Fruit fly (Drosophila melanogaster) whole organism, embryonic: Measurements from ENCODE around the gene asun.

Experiments used
- CG10321 ChIP-seq: fragments of 200-800 bp; sonication (Bioruptor generic); IDR thresholded peaks from 2 replicates; pipeline ENCODE4 v1.3.6; 2022; ENCODE audit warnings: missing biosample characterization, missing genetic modification characterization
- CG10366 ChIP-seq: fragments of 200-800 bp; sonication (Bioruptor generic); IDR thresholded peaks from 2 replicates; pipeline ENCODE4 v1.3.6; 2022; ENCODE audit warnings: missing biosample characterization, missing genetic modification characterization
- CG10654 ChIP-seq: fragments of 200-800 bp; sonication (Bioruptor generic); optimal IDR thresholded peaks from 2 replicates; lab custom pipeline; 2016; ENCODE audit warnings: missing biosample characterization, missing genetic modification characterization
- CG10979 ChIP-seq: fragments of 200-800 bp; sonication (Bioruptor generic); optimal IDR thresholded peaks from 2 replicates; lab custom pipeline; 2018; ENCODE audit warnings: missing biosample characterization, mild to moderate bottlenecking, missing genetic modification characterization, moderate library complexity
- CG15073 ChIP-seq: fragments of 200-800 bp; sonication (Bioruptor generic); optimal IDR thresholded peaks from 2 replicates; lab custom pipeline; 2016; ENCODE audit warnings: missing biosample characterization, missing genetic modification characterization
- CG17359 ChIP-seq: fragments of 200-800 bp; sonication (Bioruptor generic); optimal IDR thresholded peaks from 3 replicates; lab custom pipeline; 2018; ENCODE audit warnings: missing biosample characterization, mild to moderate bottlenecking, missing genetic modification characterization, moderate library complexity
- CG17568 ChIP-seq: fragments of 200-800 bp; sonication (Bioruptor generic); optimal IDR thresholded peaks from 2 replicates; lab custom pipeline; 2018; ENCODE audit warnings: missing biosample characterization, mild to moderate bottlenecking, missing genetic modification characterization, moderate library complexity
- CG17829 ChIP-seq: fragments of 200-800 bp; optimal IDR thresholded peaks from 2 replicates; lab custom pipeline; 2019; ENCODE audit warnings: missing biosample characterization, mild to moderate bottlenecking, missing genetic modification characterization, moderate library complexity
- CG18011 ChIP-seq: fragments of 200-800 bp; sonication (Bioruptor generic); optimal IDR thresholded peaks from 2 replicates; lab custom pipeline; 2017; ENCODE audit warnings: missing biosample characterization, missing genetic modification characterization, mild to moderate bottlenecking, moderate library complexity, missing genotype
- CG2116 ChIP-seq: fragments of 200-800 bp; sonication (Bioruptor generic); optimal IDR thresholded peaks from 3 replicates; lab custom pipeline; 2018; ENCODE audit warnings: missing biosample characterization, mild to moderate bottlenecking, missing genetic modification characterization
- CG31388 ChIP-seq: fragments of 200-800 bp; sonication (Bioruptor generic); optimal IDR thresholded peaks from 2 replicates; lab custom pipeline; 2016; ENCODE audit warnings: missing biosample characterization, missing genetic modification characterization
- CG34224 ChIP-seq: fragments of 200-800 bp; sonication (Bioruptor generic); IDR thresholded peaks from 3 replicates; pipeline ENCODE4 v1.3.6; 2022; ENCODE audit warnings: missing biosample characterization, missing genetic modification characterization; ENCODE audit not compliant: partially characterized antibody
- CG42726 ChIP-seq: fragments of 200-800 bp; sonication (Bioruptor generic); IDR thresholded peaks from 2 replicates; pipeline ENCODE4 v1.3.6; 2022; ENCODE audit warnings: missing biosample characterization, missing genetic modification characterization; ENCODE audit not compliant: partially characterized antibody
- CG4328 ChIP-seq: fragments of 200-800 bp; sonication (Bioruptor generic); optimal IDR thresholded peaks from 3 replicates; lab custom pipeline; 2017; ENCODE audit warnings: missing biosample characterization, missing genetic modification reagents, missing genetic modification characterization
- CG43689 ChIP-seq: fragments of 200-800 bp; sonication (Bioruptor generic); IDR thresholded peaks from 2 replicates; pipeline ENCODE4 v1.3.6; 2022; ENCODE audit warnings: missing biosample characterization, missing genetic modification characterization
- CG4424 ChIP-seq: fragments of 200-800 bp; sonication (Bioruptor generic); optimal IDR thresholded peaks from 3 replicates; lab custom pipeline; 2016; ENCODE audit warnings: missing biosample characterization, missing genetic modification characterization
- CG6272 ChIP-seq: fragments of 200-800 bp; sonication (Bioruptor generic); IDR thresholded peaks from 2 replicates; pipeline ENCODE4 v1.3.6; 2022; ENCODE audit warnings: missing biosample characterization, missing genetic modification characterization
- CG6791 ChIP-seq: fragments of 200-800 bp; sonication (Bioruptor generic); IDR thresholded peaks from 3 replicates; pipeline ENCODE4 v1.3.6; 2022; ENCODE audit warnings: missing biosample characterization, missing genetic modification characterization; ENCODE audit not compliant: partially characterized antibody
- CG7271 ChIP-seq: fragments of 200-800 bp; sonication (Bioruptor generic); optimal IDR thresholded peaks from 2 replicates; lab custom pipeline; 2018; ENCODE audit warnings: missing biosample characterization, mild to moderate bottlenecking, missing genetic modification characterization, moderate library complexity
- CG8944 ChIP-seq: fragments of 200-800 bp; sonication (Bioruptor generic); optimal IDR thresholded peaks from 3 replicates; lab custom pipeline; 2016; ENCODE audit warnings: missing biosample characterization, missing genetic modification characterization
- CG9609 ChIP-seq: fragments of 200-800 bp; sonication (Bioruptor generic); optimal IDR thresholded peaks from 3 replicates; lab custom pipeline; 2016; ENCODE audit warnings: missing biosample characterization, missing genetic modification characterization
- CHES-1-like ChIP-seq: fragments of 200-800 bp; sonication (Bioruptor generic); optimal IDR thresholded peaks from 2 replicates; lab custom pipeline; 2016; ENCODE audit warnings: missing biosample characterization, missing genetic modification characterization
- Camta ChIP-seq: fragments of 200-800 bp; sonication (Bioruptor generic); optimal IDR thresholded peaks from 2 replicates; lab custom pipeline; 2016; ENCODE audit warnings: missing biosample characterization, missing genetic modification characterization
- Dip3 ChIP-seq: fragments of 200-800 bp; sonication (Bioruptor generic); optimal IDR thresholded peaks from 3 replicates; lab custom pipeline; 2016; ENCODE audit warnings: missing biosample characterization, missing genetic modification characterization
- Ets97D ChIP-seq: fragments of 200-800 bp; sonication (Bioruptor generic); optimal IDR thresholded peaks from 3 replicates; lab custom pipeline; 2016; ENCODE audit warnings: missing biosample characterization, missing genetic modification characterization
- HLH54F ChIP-seq: fragments of 200-800 bp; sonication (Bioruptor generic); optimal IDR thresholded peaks from 3 replicates; lab custom pipeline; 2016; ENCODE audit warnings: missing biosample characterization, missing genetic modification characterization
- MBD-R2 ChIP-seq: fragments of 200-800 bp; sonication (Bioruptor generic); IDR thresholded peaks from 2 replicates; pipeline ENCODE4 v1.3.6; 2022; ENCODE audit warnings: missing biosample characterization, missing genetic modification characterization
- Mad ChIP-seq: fragments of 200-800 bp; sonication (Bioruptor generic); optimal IDR thresholded peaks from 2 replicates; lab custom pipeline; 2016; ENCODE audit warnings: missing biosample characterization, missing genetic modification characterization
- Nf-YC ChIP-seq: fragments of 200-800 bp; optimal IDR thresholded peaks from 3 replicates; lab custom pipeline; 2019; ENCODE audit warnings: missing biosample characterization, mild to moderate bottlenecking, missing genetic modification characterization, moderate library complexity
- Oaz ChIP-seq: fragments of 200-800 bp; sonication (Bioruptor generic); IDR thresholded peaks from 2 replicates; pipeline ENCODE4 v1.3.6; 2022; ENCODE audit warnings: missing biosample characterization, missing genetic modification characterization
- Sox100B ChIP-seq: fragments of 200-800 bp; sonication (Bioruptor generic); optimal IDR thresholded peaks from 3 replicates; lab custom pipeline; 2018; ENCODE audit warnings: missing biosample characterization, mild to moderate bottlenecking, missing genetic modification characterization
- bigmax ChIP-seq: fragments of 200-800 bp; sonication (Bioruptor generic); optimal IDR thresholded peaks from 2 replicates; lab custom pipeline; 2018; ENCODE audit warnings: missing biosample characterization, mild to moderate bottlenecking, missing genetic modification characterization
- caup ChIP-seq: fragments of 200-800 bp; sonication (Bioruptor generic); optimal IDR thresholded peaks from 3 replicates; lab custom pipeline; 2017; ENCODE audit warnings: missing biosample characterization, mild to moderate bottlenecking, missing genetic modification characterization, moderate library complexity; ENCODE audit not compliant: severe bottlenecking
- grn ChIP-seq: fragments of 200-800 bp; sonication (Bioruptor generic); optimal IDR thresholded peaks from 3 replicates; lab custom pipeline; 2017; ENCODE audit warnings: missing biosample characterization, missing genetic modification characterization
- hb ChIP-seq: fragments of 200-800 bp; sonication (Bioruptor generic); IDR thresholded peaks from 3 replicates; pipeline ENCODE4 v1.3.6; 2022; ENCODE audit warnings: missing biosample characterization, missing genetic modification characterization; ENCODE audit not compliant: partially characterized antibody
- pita ChIP-seq: fragments of 200-800 bp; sonication (Bioruptor generic); optimal IDR thresholded peaks from 2 replicates; lab custom pipeline; 2017; ENCODE audit warnings: missing biosample characterization, mild to moderate bottlenecking, missing genetic modification characterization
- sim ChIP-seq: fragments of 200-800 bp; sonication (Bioruptor generic); IDR thresholded peaks from 2 replicates; pipeline ENCODE4 v1.3.6; 2022; ENCODE audit warnings: missing biosample characterization, missing genetic modification characterization
- slou ChIP-seq: fragments of 200-800 bp; sonication (Bioruptor generic); optimal IDR thresholded peaks from 3 replicates; lab custom pipeline; 2016; ENCODE audit warnings: missing biosample characterization, missing genetic modification characterization
- slp2 ChIP-seq: fragments of 200-800 bp; sonication (Bioruptor generic); optimal IDR thresholded peaks from 2 replicates; lab custom pipeline; 2016; ENCODE audit warnings: missing biosample characterization, missing genetic modification characterization
- ssp ChIP-seq: fragments of 200-800 bp; sonication (Bioruptor generic); IDR thresholded peaks from 2 replicates; pipeline ENCODE4 v1.3.6; 2022; ENCODE audit warnings: missing biosample characterization, missing genetic modification characterization
- tap ChIP-seq: fragments of 200-800 bp; optimal IDR thresholded peaks from 3 replicates; lab custom pipeline; 2019; ENCODE audit warnings: missing biosample characterization, mild to moderate bottlenecking, missing genetic modification characterization, moderate library complexity
- tio ChIP-seq: fragments of 200-800 bp; sonication (Bioruptor generic); optimal IDR thresholded peaks from 2 replicates; lab custom pipeline; 2017; ENCODE audit warnings: missing biosample characterization, missing genetic modification characterization, inconsistent platforms
- unc-4 ChIP-seq: fragments of 200-800 bp; sonication (Bioruptor generic); IDR thresholded peaks from 2 replicates; pipeline ENCODE4 v1.3.6; 2022; ENCODE audit warnings: missing biosample characterization, missing genetic modification characterization; ENCODE audit not compliant: partially characterized antibody
- zf30C ChIP-seq: fragments of 200-800 bp; sonication (Bioruptor generic); optimal IDR thresholded peaks from 3 replicates; lab custom pipeline; 2018; ENCODE audit warnings: missing biosample characterization, mild to moderate bottlenecking, missing genetic modification characterization
- zfh2 ChIP-seq: fragments of 200-800 bp; sonication (Bioruptor generic); optimal IDR thresholded peaks from 2 replicates; lab custom pipeline; 2016; ENCODE audit warnings: missing biosample characterization, missing genetic modification characterization

Gene asun

dm6 chr3R:16260385-16261169 is 3.5 kb upstream of the asun start (continued):
- TF ChIP-seq Dip3 (no peak), sim (peak; percentile 45; the same call in 1 of the 2 replicates), CG10366 (GFP tag; lab: Robert Waterston, UW) (peak; percentile 56; the same call in 1 of the 2 replicates), slou (GFP tag; lab: Kevin White, UChicago) (no peak), caup (GFP tag; lab: Kevin White, UChicago) (peak; percentile 76), bigmax (GFP tag; lab: Kevin White, UChicago) (peak; percentile 47), tio (GFP tag; lab: Kevin White, UChicago) (no peak), CG43689 (GFP tag; lab: Robert Waterston, UW) (no peak), Mad (GFP tag; lab: Kevin White, UChicago) (peak; percentile 69), CG9609 (GFP tag; lab: Kevin White, UChicago) (peak; percentile 72), Sox100B (GFP tag; lab: Kevin White, UChicago) (no peak), MBD-R2 (GFP tag; lab: Robert Waterston, UW) (no peak), CHES-1-like (peak; percentile 51), CG10979 (tag; lab: Kevin White, UChicago) (peak; percentile 60), CG15073 (GFP tag; lab: Kevin White, UChicago) (no peak), CG18011 (peak; percentile 29), CG34224 (peak; percentile 13; the same call in 1 of the 3 replicates), CG42726 (GFP tag; lab: Robert Waterston, UW) (peak; percentile 87), tap (no peak), CG10654 (GFP tag; lab: Kevin White, UChicago) (peak; percentile 68), zfh2 (GFP tag; lab: Kevin White, UChicago) (peak; percentile 18), hb (GFP tag; lab: Robert Waterston, UW) (0 out of 3 replicates have a peak, but pooled peaks have one; percentile 21), ssp (GFP tag; lab: Robert Waterston, UW) (peak; percentile 46), CG4424 (peak; percentile 77), CG17568 (GFP tag; lab: Kevin White, UChicago) (no peak), CG4328 (GFP tag; lab: Kevin White, UChicago) (peak; percentile 49), slp2 (peak; percentile 72), CG6791 (GFP tag; lab: Robert Waterston, UW) (peak; percentile 56; the same call in 1 of the 3 replicates), Nf-YC (tag; lab: Kevin White, UChicago) (peak; percentile 33), CG17829 (tag; lab: Kevin White, UChicago) (peak; percentile 71), CG8944 (peak; percentile 58), pita (GFP tag; lab: Kevin White, UChicago) (peak; percentile 96), unc-4 (peak; percentile 56; the same call in 1 of the 2 replicates), CG17359 (tag; lab: Kevin White, UChicago) (peak; percentile 72), CG6272 (peak; percentile 29; the same call in 1 of the 2 replicates), Camta (peak; percentile 61), grn (no peak), CG7271 (tag; lab: Kevin White, UChicago) (peak; percentile 36), CG2116 (GFP tag; lab: Kevin White, UChicago) (peak; percentile 31), Ets97D (GFP tag; lab: Kevin White, UChicago) (peak; percentile 64), zf30C (no peak), CG10321 (peak; percentile 25; the same call in 1 of the 2 replicates), Oaz (GFP tag; lab: Robert Waterston, UW) (no peak; the same call in 1 of the 2 replicates), CG31388 (GFP tag; lab: Kevin White, UChicago) (no peak), HLH54F (peak; percentile 31)
